Worm (Caenorhabditis elegans): ENCODE data around the gene F11E6.4.
A peak's percentile ranks its signal among the peaks of the same experiment; 100 is the strongest.

DNA sequence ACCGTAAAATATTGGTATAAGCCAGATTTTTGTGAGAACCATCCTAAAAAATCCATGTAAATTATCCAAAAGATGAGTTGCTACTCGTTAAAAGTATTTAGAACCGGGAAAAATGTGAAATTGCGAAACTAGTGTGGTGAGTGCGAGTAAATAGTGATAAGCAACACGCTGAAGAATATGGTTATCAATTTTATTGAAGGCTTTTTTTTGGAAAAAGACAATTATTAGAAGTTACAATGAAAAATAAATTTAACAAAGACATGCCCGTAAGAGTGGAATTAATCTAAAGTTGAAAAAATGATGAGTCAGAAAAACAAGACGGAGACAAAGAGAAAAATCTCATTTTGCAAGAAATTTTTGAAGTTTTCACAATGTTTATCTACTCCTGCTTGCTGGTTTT is 4.3 kb downstream of the F11E6.4 start, which contains the start of gene F11E6.6:
- TF ChIP-seq tbx-2 (tag; optimal IDR thresholded peaks at IDR 0.05) (no peak), mdl-1 (tag; optimal IDR thresholded peaks at IDR 0.05) (no peak), elt-2 (tag; optimal IDR thresholded peaks at IDR 0.05) (peak; percentile 38)

Measured in whole organism, L3 larva.